Fruit fly (Drosophila melanogaster) S2 (cell line): ENCODE measurements around the gene CG4880.

ENCODE experiments used
- CG8478 ChIP-seq: fragments of >200 bp; optimal IDR thresholded peaks from 2 replicates; lab custom pipeline; 2018
- CTCF ChIP-seq, 2 experiments: fragments of >200 bp; optimal IDR thresholded peaks; 2 replicates each; lab custom pipeline; 2018

dm6 chrX:16934430-16934829 is 47.8 kb downstream of the CG4880 start:
- no peak for TF ChIP-seq CG8478 (lab: Kevin White, UChicago)
- TF ChIP-seq CTCF (optimal IDR thresholded peaks at IDR 0.05; lab: Kevin White, UChicago), result no peak
